Worm (Caenorhabditis elegans) whole organism, young adult: ENCODE measurements around the gene R12B2.6.

ENCODE experiments used
- F57C9.4 ChIP-seq: sonication (generic microtip); optimal IDR thresholded peaks from 2 replicates; lab custom pipeline; 2017; ENCODE audit warnings: mild to moderate bottlenecking, missing genetic modification characterization, missing compliant biosample characterization
- Y56A3A.18 ChIP-seq: fragments of 200-800 bp; sonication (Bioruptor generic); IDR thresholded peaks from 2 replicates; pipeline ENCODE4 v1.3.6; 2022; ENCODE audit warnings: missing genetic modification reagents, missing genetic modification characterization, missing compliant biosample characterization
- ama-1 ChIP-seq, 3 experiments: fragments of 150-350 bp in 1 of 3; sonication (generic microtip) in 2 of 3; optimal IDR thresholded peaks; 2 replicates each; lab custom pipeline; 2014 to 2018; ENCODE audit warnings: missing biosample characterization in 2 of 3, missing genetic modification characterization in 2 of 3, missing genetic modification reagents in 2 of 3
- bed-1 ChIP-seq: fragments of 200-800 bp; sonication (Bioruptor generic); IDR thresholded peaks from 2 replicates; pipeline ENCODE4 v1.3.6; 2022; ENCODE audit warnings: missing genetic modification reagents, missing genetic modification characterization, missing compliant biosample characterization
- ceh-58 ChIP-seq: fragments of 200-800 bp; sonication (Bioruptor generic); IDR thresholded peaks from 2 replicates; pipeline ENCODE4 v1.3.6; 2022; ENCODE audit warnings: missing genetic modification characterization, missing compliant biosample characterization
- gei-17 ChIP-seq: fragments of 200-800 bp; sonication (Bioruptor generic); optimal IDR thresholded peaks from 2 replicates; lab custom pipeline; 2018; ENCODE audit warnings: mild to moderate bottlenecking, missing genetic modification characterization, missing compliant biosample characterization
- lin-40 ChIP-seq: sonication (generic microtip); optimal IDR thresholded peaks from 2 replicates; lab custom pipeline; 2016; ENCODE audit warnings: missing genetic modification characterization, mild to moderate bottlenecking, missing compliant biosample characterization, missing genotype, missing genetic modification reagents
- madf-6 ChIP-seq: fragments of 200-800 bp; sonication (Bioruptor generic); IDR thresholded peaks from 2 replicates; pipeline ENCODE4 v1.3.6; 2022; ENCODE audit warnings: missing genetic modification reagents, missing genetic modification characterization, missing compliant biosample characterization
- nhr-90 ChIP-seq: sonication (generic microtip); optimal IDR thresholded peaks from 2 replicates; lab custom pipeline; 2016; ENCODE audit warnings: missing genotype, mild to moderate bottlenecking, missing genetic modification characterization, missing compliant biosample characterization
- pha-4 ChIP-seq: fragments of 150-350 bp; sonication (generic microtip); optimal IDR thresholded peaks from 2 replicates; lab custom pipeline; 2014; ENCODE audit warnings: missing biosample characterization, missing genetic modification reagents, missing genetic modification characterization
- sdz-38 ChIP-seq: sonication (generic microtip); optimal IDR thresholded peaks from 2 replicates; lab custom pipeline; 2016; ENCODE audit warnings: missing genotype, missing genetic modification characterization, missing compliant biosample characterization
- zim-3 ChIP-seq: sonication (generic microtip); optimal IDR thresholded peaks from 2 replicates; lab custom pipeline; 2017; ENCODE audit warnings: mild to moderate bottlenecking, missing genetic modification characterization, moderate library complexity, missing compliant biosample characterization
- ztf-28 ChIP-seq: fragments of 200-800 bp; sonication (Bioruptor generic); IDR thresholded peaks from 2 replicates; pipeline ENCODE4 v1.3.6; 2022; ENCODE audit warnings: missing genetic modification reagents, missing genetic modification characterization, missing compliant biosample characterization
- ztf-3 ChIP-seq: fragments of 200-800 bp; sonication (Bioruptor generic); optimal IDR thresholded peaks from 2 replicates; lab custom pipeline; 2018; ENCODE audit warnings: mild to moderate bottlenecking, missing genetic modification characterization, missing compliant biosample characterization

DNA sequence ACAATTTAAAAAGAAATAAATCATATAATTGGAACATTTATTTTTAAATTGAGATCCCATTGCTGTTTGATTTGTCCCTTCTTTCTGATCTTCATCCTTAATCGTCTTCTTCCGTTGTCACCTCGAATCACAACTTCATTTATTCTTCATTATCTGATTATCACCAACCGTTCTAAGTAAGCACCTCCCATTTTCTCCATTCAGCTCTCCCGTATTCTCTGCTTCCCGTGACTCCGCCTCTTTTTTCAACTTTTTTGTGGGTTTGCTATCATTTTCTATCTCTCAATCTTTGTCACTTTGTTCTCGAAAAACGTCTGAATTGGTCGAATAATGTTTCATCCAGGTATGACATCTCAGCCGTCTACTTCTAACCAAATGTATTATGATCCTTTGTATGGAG is 18.0 kb downstream of the R12B2.6 start, which contains the start of gene sma-4:
- no peak for TF ChIP-seq sdz-38 (tag; lab: Kevin White, UChicago)
- no peak for TF ChIP-seq F57C9.4 (tag; lab: Kevin White, UChicago)
- no peak for TF ChIP-seq Y56A3A.18
- no peak for TF ChIP-seq bed-1
- no peak for TF ChIP-seq ama-1 (optimal IDR thresholded peaks at IDR 0.05; lab: Kevin White, UChicago)
- TF ChIP-seq ama-1 (GFP tag; optimal IDR thresholded peaks at IDR 0.05; lab: Kevin White, UChicago), result no peak
- no peak for TF ChIP-seq madf-6
- no peak for TF ChIP-seq nhr-90
- no peak for TF ChIP-seq ztf-3
- no peak for TF ChIP-seq ceh-58
- TF ChIP-seq lin-40 (tag; lab: Kevin White, UChicago), result no peak
- no peak for TF ChIP-seq ztf-28
- no peak for TF ChIP-seq pha-4 (tag; lab: Kevin White, UChicago)
- no peak for TF ChIP-seq zim-3 (tag; lab: Kevin White, UChicago)
- TF ChIP-seq gei-17 (GFP tag; lab: Kevin White, UChicago), result no peak
